Worm (Caenorhabditis elegans) whole organism, mixed stage, embryonic: ENCODE results near the gene srbc-24.

Source experiments
- blmp-1 ChIP-seq: fragments of 150-350 bp; optimal IDR thresholded peaks from 2 replicates; lab custom pipeline; 2014; ENCODE audit warnings: missing biosample characterization, missing genetic modification characterization
- elt-1 ChIP-seq: sonication (generic microtip); optimal IDR thresholded peaks from 2 replicates; lab custom pipeline; 2017; ENCODE audit warnings: missing genetic modification characterization, mild to moderate bottlenecking, missing compliant biosample characterization, antibody characterized with exemption, moderate library complexity, borderline replicate concordance; ENCODE audit not compliant: insufficient read depth
- elt-3 ChIP-seq: fragments of 150-350 bp; optimal IDR thresholded peaks from 2 replicates; lab custom pipeline; 2014; ENCODE audit warnings: missing biosample characterization, missing genetic modification characterization
- ham-2 ChIP-seq: fragments of 200-800 bp; sonication (Bioruptor generic); optimal IDR thresholded peaks from 2 replicates; lab custom pipeline; 2018; ENCODE audit warnings: mild to moderate bottlenecking, missing genetic modification characterization, missing compliant biosample characterization
- mab-5 ChIP-seq: fragments of 150-350 bp; optimal IDR thresholded peaks from 2 replicates; lab custom pipeline; 2014; ENCODE audit warnings: missing biosample characterization, missing genetic modification characterization
- nhr-12 ChIP-seq: fragments of 150-350 bp; optimal IDR thresholded peaks from 2 replicates; lab custom pipeline; 2014; ENCODE audit warnings: missing biosample characterization, missing genetic modification characterization
- nhr-237 ChIP-seq: fragments of 150-350 bp; optimal IDR thresholded peaks from 2 replicates; lab custom pipeline; 2014; ENCODE audit warnings: missing biosample characterization, missing genetic modification characterization
- snpc-4 ChIP-seq: fragments of 150-350 bp; optimal IDR thresholded peaks from 2 replicates; lab custom pipeline; 2014; ENCODE audit warnings: missing biosample characterization, missing genetic modification characterization
- unc-62 ChIP-seq: fragments of 150-350 bp; optimal IDR thresholded peaks from 2 replicates; lab custom pipeline; 2014; ENCODE audit warnings: missing biosample characterization, missing genetic modification reagents, missing genetic modification characterization

- TF ChIP-seq unc-62 (GFP tag; lab: Kevin White, UChicago): no peak
- TF ChIP-seq mab-5 (tag; lab: Kevin White, UChicago): no peak
- TF ChIP-seq ham-2 (GFP tag; lab: Kevin White, UChicago): no peak
- TF ChIP-seq blmp-1 (tag; lab: Kevin White, UChicago): no peak
- no peak for TF ChIP-seq nhr-12 (tag; lab: Kevin White, UChicago)
- no peak for TF ChIP-seq snpc-4 (tag; lab: Kevin White, UChicago)
- TF ChIP-seq nhr-237 (tag; lab: Kevin White, UChicago): no peak
- TF ChIP-seq elt-1 (tag; lab: Kevin White, UChicago): no peak
- TF ChIP-seq elt-3 (tag; lab: Kevin White, UChicago): no peak
Observed at ce11 chrV:2163735-2164134, 12.2 kb downstream of the srbc-24 start, which contains the start of gene str-255.
